Worm (Caenorhabditis elegans) whole organism, mixed stage, embryonic: Measurements from ENCODE around the gene C27A7.9.

Experiments used
- M03D4.4 ChIP-seq: sonication (generic microtip); optimal IDR thresholded peaks from 2 replicates; lab custom pipeline; 2017; ENCODE audit warnings: mild to moderate bottlenecking, missing genetic modification characterization, missing compliant biosample characterization
- bed-3 ChIP-seq: fragments of 200-800 bp; sonication (Bioruptor generic); optimal IDR thresholded peaks from 3 replicates; lab custom pipeline; 2018; ENCODE audit warnings: mild to moderate bottlenecking, missing genetic modification characterization, moderate library complexity, missing compliant biosample characterization
- elt-1 ChIP-seq: sonication (generic microtip); optimal IDR thresholded peaks from 2 replicates; lab custom pipeline; 2017; ENCODE audit warnings: missing genetic modification characterization, mild to moderate bottlenecking, missing compliant biosample characterization, antibody characterized with exemption, moderate library complexity, borderline replicate concordance; ENCODE audit not compliant: insufficient read depth
- elt-3 ChIP-seq: fragments of 150-350 bp; optimal IDR thresholded peaks from 2 replicates; lab custom pipeline; 2014; ENCODE audit warnings: missing biosample characterization, missing genetic modification characterization
- lin-13 ChIP-seq: fragments of 150-350 bp; optimal IDR thresholded peaks from 2 replicates; lab custom pipeline; 2014; ENCODE audit warnings: missing biosample characterization, missing genetic modification characterization
- lsy-2 ChIP-seq: fragments of 150-350 bp; optimal IDR thresholded peaks from 2 replicates; lab custom pipeline; 2014; ENCODE audit warnings: missing biosample characterization, missing genetic modification characterization
- mab-5 ChIP-seq: fragments of 150-350 bp; optimal IDR thresholded peaks from 2 replicates; lab custom pipeline; 2014; ENCODE audit warnings: missing biosample characterization, missing genetic modification characterization
- nhr-12 ChIP-seq: fragments of 150-350 bp; optimal IDR thresholded peaks from 2 replicates; lab custom pipeline; 2014; ENCODE audit warnings: missing biosample characterization, missing genetic modification characterization
- nhr-237 ChIP-seq: fragments of 150-350 bp; optimal IDR thresholded peaks from 2 replicates; lab custom pipeline; 2014; ENCODE audit warnings: missing biosample characterization, missing genetic modification characterization
- nhr-28 ChIP-seq: fragments of 150-350 bp; optimal IDR thresholded peaks from 2 replicates; lab custom pipeline; 2014; ENCODE audit warnings: missing biosample characterization, missing genetic modification characterization
- snpc-4 ChIP-seq: fragments of 150-350 bp; optimal IDR thresholded peaks from 2 replicates; lab custom pipeline; 2014; ENCODE audit warnings: missing biosample characterization, missing genetic modification characterization
- unc-39 ChIP-seq: fragments of 150-350 bp; optimal IDR thresholded peaks from 2 replicates; lab custom pipeline; 2014; ENCODE audit warnings: missing biosample characterization, missing genetic modification characterization
- unc-62 ChIP-seq: fragments of 150-350 bp; optimal IDR thresholded peaks from 2 replicates; lab custom pipeline; 2014; ENCODE audit warnings: missing biosample characterization, missing genetic modification reagents, missing genetic modification characterization
- ztf-11 ChIP-seq: fragments of 150-350 bp; optimal IDR thresholded peaks from 2 replicates; lab custom pipeline; 2014; ENCODE audit warnings: missing biosample characterization, missing genetic modification characterization

- TF ChIP-seq mab-5 (tag; lab: Kevin White, UChicago) (no peak), lsy-2 (peak; percentile 95), elt-1 (tag; lab: Kevin White, UChicago) (no peak), unc-62 (no peak), nhr-12 (tag; lab: Kevin White, UChicago) (no peak), M03D4.4 (tag; lab: Kevin White, UChicago) (no peak), unc-39 (tag; lab: Kevin White, UChicago) (no peak), ztf-11 (no peak), elt-3 (tag; lab: Kevin White, UChicago) (no peak), nhr-237 (tag; lab: Kevin White, UChicago) (peak; percentile 35), snpc-4 (tag; lab: Kevin White, UChicago) (no peak), lin-13 (tag; lab: Kevin White, UChicago) (peak; percentile 52), nhr-28 (no peak), bed-3 (GFP tag; lab: Kevin White, UChicago) (no peak)
Measured at ce11 chrV:12190943-12191569, 36.6 kb upstream of the C27A7.9 start, which contains the start of gene dpy-30.
